Fruit fly (Drosophila melanogaster) whole organism, prepupa: ENCODE measurements around the gene CG8915.
A peak's percentile ranks its signal among the peaks of the same experiment; 100 is the strongest.

Experiments
- Blimp-1 ChIP-seq: fragments of 200-800 bp; sonication (Bioruptor generic); optimal IDR thresholded peaks from 3 replicates; lab custom pipeline; 2017; ENCODE audit warnings: missing biosample characterization, missing genetic modification characterization, mild to moderate bottlenecking, moderate library complexity, missing genetic modification reagents
- CG10669 ChIP-seq: fragments of 200-800 bp; sonication (Bioruptor generic); optimal IDR thresholded peaks from 3 replicates; lab custom pipeline; 2018; ENCODE audit warnings: missing biosample characterization, mild to moderate bottlenecking, missing genetic modification characterization, moderate library complexity
- CG11294 ChIP-seq: fragments of 200-800 bp; sonication (Bioruptor generic); IDR thresholded peaks from 2 replicates; pipeline ENCODE4 v1.3.6; 2022; ENCODE audit warnings: missing biosample characterization, missing genetic modification characterization
- CG11902 ChIP-seq: fragments of 200-800 bp; sonication (Bioruptor generic); optimal IDR thresholded peaks from 3 replicates; lab custom pipeline; 2016; ENCODE audit warnings: missing biosample characterization, missing genetic modification characterization
- CG15336 ChIP-seq: fragments of 200-800 bp; sonication (Bioruptor generic); IDR thresholded peaks from 2 replicates; pipeline ENCODE4 v1.3.6; 2022; ENCODE audit warnings: missing biosample characterization, missing genetic modification characterization
- CG1621 ChIP-seq: fragments of 200-800 bp; sonication (Bioruptor generic); optimal IDR thresholded peaks from 3 replicates; lab custom pipeline; 2018; ENCODE audit warnings: missing biosample characterization, mild to moderate bottlenecking, missing genetic modification characterization
- CG16779 ChIP-seq: fragments of 200-800 bp; sonication (Bioruptor generic); optimal IDR thresholded peaks from 3 replicates; lab custom pipeline; 2017; ENCODE audit warnings: missing biosample characterization, mild to moderate bottlenecking, missing genetic modification characterization
- CG3032 ChIP-seq: fragments of 200-800 bp; optimal IDR thresholded peaks from 2 replicates; lab custom pipeline; 2019; ENCODE audit warnings: missing biosample characterization, mild to moderate bottlenecking, missing genetic modification characterization, moderate library complexity
- CG32006 ChIP-seq: fragments of 200-800 bp; sonication (Bioruptor generic); optimal IDR thresholded peaks from 3 replicates; lab custom pipeline; 2017; ENCODE audit warnings: missing biosample characterization, mild to moderate bottlenecking, missing genetic modification characterization
- CG34406 ChIP-seq: fragments of 200-800 bp; sonication (Bioruptor generic); optimal IDR thresholded peaks from 3 replicates; lab custom pipeline; 2016; ENCODE audit warnings: missing biosample characterization, missing genetic modification characterization
- CG6163 ChIP-seq: fragments of 200-800 bp; sonication (Bioruptor generic); IDR thresholded peaks from 3 replicates; pipeline ENCODE4 v1.3.6; 2022; ENCODE audit warnings: missing biosample characterization, missing genetic modification characterization
- CG6808 ChIP-seq: fragments of 200-800 bp; sonication (Bioruptor generic); optimal IDR thresholded peaks from 3 replicates; lab custom pipeline; 2017; ENCODE audit warnings: missing biosample characterization, missing genetic modification characterization, mild to moderate bottlenecking, moderate library complexity, missing genetic modification reagents
- CG6854 ChIP-seq: fragments of 200-800 bp; sonication (Bioruptor generic); optimal IDR thresholded peaks from 2 replicates; lab custom pipeline; 2017; ENCODE audit warnings: missing biosample characterization, mild to moderate bottlenecking, missing genetic modification characterization
- CG7368 ChIP-seq: fragments of 200-800 bp; sonication (Bioruptor generic); optimal IDR thresholded peaks from 3 replicates; lab custom pipeline; 2016; ENCODE audit warnings: missing biosample characterization, missing genetic modification characterization
- CG8119 ChIP-seq: fragments of 200-800 bp; sonication (Bioruptor generic); IDR thresholded peaks from 3 replicates; pipeline ENCODE4 v1.3.6; 2022; ENCODE audit warnings: missing biosample characterization, missing genetic modification characterization
- CG8319 ChIP-seq: fragments of 200-800 bp; sonication (Bioruptor generic); optimal IDR thresholded peaks from 3 replicates; lab custom pipeline; 2016; ENCODE audit warnings: missing biosample characterization, missing genetic modification characterization
- CG8632 ChIP-seq: fragments of 200-800 bp; sonication (Bioruptor generic); optimal IDR thresholded peaks from 3 replicates; lab custom pipeline; 2016; ENCODE audit warnings: missing biosample characterization, missing genetic modification characterization
- Eip78C ChIP-seq: fragments of 200-800 bp; sonication (Bioruptor generic); peaks from one replicate; lab custom pipeline; 2016; ENCODE audit warnings: missing biosample characterization, missing genetic modification characterization
- Eip93F ChIP-seq: fragments of 200-800 bp; sonication (Bioruptor generic); optimal IDR thresholded peaks from 2 replicates; lab custom pipeline; 2016; ENCODE audit warnings: missing biosample characterization, mild to moderate bottlenecking, missing genetic modification characterization
- Ets96B ChIP-seq: fragments of 200-800 bp; optimal IDR thresholded peaks from 2 replicates; lab custom pipeline; 2019; ENCODE audit warnings: missing biosample characterization, mild to moderate bottlenecking, missing genetic modification characterization, moderate library complexity
- Gug ChIP-seq: fragments of 200-800 bp; sonication (Bioruptor generic); IDR thresholded peaks from 2 replicates; pipeline ENCODE4 v1.3.6; 2022; ENCODE audit warnings: missing biosample characterization, missing genetic modification characterization
- Hr38 ChIP-seq: sonication (Bioruptor generic); optimal IDR thresholded peaks from 2 replicates; lab custom pipeline; 2016; ENCODE audit warnings: missing biosample characterization, missing genetic modification characterization
- Hr39 ChIP-seq: fragments of 200-800 bp; sonication (Bioruptor generic); optimal IDR thresholded peaks from 2 replicates; lab custom pipeline; 2016; ENCODE audit warnings: missing biosample characterization, missing genetic modification characterization
- Hr4 ChIP-seq: fragments of 200-800 bp; sonication (Bioruptor generic); optimal IDR thresholded peaks from 3 replicates; lab custom pipeline; 2016; ENCODE audit warnings: missing biosample characterization, missing genetic modification characterization
- Lpt ChIP-seq: fragments of 200-800 bp; sonication (Bioruptor generic); optimal IDR thresholded peaks from 3 replicates; lab custom pipeline; 2016; ENCODE audit warnings: missing biosample characterization, missing genetic modification characterization
- Met ChIP-seq: fragments of 200-800 bp; sonication (Bioruptor generic); optimal IDR thresholded peaks from 3 replicates; lab custom pipeline; 2016; ENCODE audit warnings: missing biosample characterization, missing genetic modification characterization
- OdsH ChIP-seq: fragments of 200-800 bp; sonication (Bioruptor generic); optimal IDR thresholded peaks from 3 replicates; lab custom pipeline; 2016; ENCODE audit warnings: missing biosample characterization, missing genetic modification characterization
- Smox ChIP-seq: fragments of 200-800 bp; sonication (Bioruptor generic); optimal IDR thresholded peaks from 3 replicates; lab custom pipeline; 2016; ENCODE audit warnings: missing biosample characterization, missing genetic modification characterization
- Sox14 ChIP-seq: fragments of 200-800 bp; sonication (Bioruptor generic); optimal IDR thresholded peaks from 3 replicates; lab custom pipeline; 2016; ENCODE audit warnings: missing biosample characterization, missing genetic modification characterization
- Sox15 ChIP-seq: fragments of 200-800 bp; sonication (Bioruptor generic); optimal IDR thresholded peaks from 3 replicates; lab custom pipeline; 2016; ENCODE audit warnings: missing biosample characterization, missing genetic modification characterization
- achi ChIP-seq: fragments of 200-800 bp; sonication (Bioruptor generic); optimal IDR thresholded peaks from 3 replicates; lab custom pipeline; 2016; ENCODE audit warnings: missing biosample characterization, missing genetic modification characterization
- acj6 ChIP-seq: fragments of 200-800 bp; sonication (Bioruptor generic); optimal IDR thresholded peaks from 3 replicates; lab custom pipeline; 2016; ENCODE audit warnings: missing biosample characterization, missing genetic modification characterization
- cyc ChIP-seq: fragments of 200-800 bp; sonication (Bioruptor generic); optimal IDR thresholded peaks from 3 replicates; lab custom pipeline; 2016; ENCODE audit warnings: missing biosample characterization, missing genetic modification characterization
- dsx ChIP-seq: fragments of 200-800 bp; optimal IDR thresholded peaks from 3 replicates; lab custom pipeline; 2019; ENCODE audit warnings: missing biosample characterization, mild to moderate bottlenecking, missing genetic modification characterization, moderate library complexity; ENCODE audit not compliant: poor library complexity, severe bottlenecking
- eg ChIP-seq: fragments of 200-800 bp; sonication (Bioruptor generic); IDR thresholded peaks from 3 replicates; pipeline ENCODE4 v1.3.6; 2022; ENCODE audit warnings: missing biosample characterization, missing genetic modification characterization
- esn ChIP-seq: fragments of 200-800 bp; sonication (Bioruptor generic); optimal IDR thresholded peaks from 2 replicates; lab custom pipeline; 2016; ENCODE audit warnings: missing biosample characterization, mild to moderate bottlenecking, missing genetic modification characterization, moderate library complexity
- fd59A ChIP-seq: fragments of 200-800 bp; sonication (Bioruptor generic); optimal IDR thresholded peaks from 2 replicates; lab custom pipeline; 2017; ENCODE audit warnings: missing biosample characterization, mild to moderate bottlenecking, missing genetic modification characterization, missing genetic modification reagents
- fkh ChIP-seq: fragments of 200-800 bp; sonication (Bioruptor generic); optimal IDR thresholded peaks from 3 replicates; lab custom pipeline; 2017; ENCODE audit warnings: missing biosample characterization, mild to moderate bottlenecking, missing genetic modification characterization, moderate library complexity
- lz ChIP-seq: fragments of 200-800 bp; sonication (Bioruptor generic); optimal IDR thresholded peaks from 3 replicates; lab custom pipeline; 2016; ENCODE audit warnings: missing biosample characterization, missing genetic modification characterization
- pdm3 ChIP-seq: fragments of 200-800 bp; sonication (Bioruptor generic); optimal IDR thresholded peaks from 3 replicates; lab custom pipeline; 2016; ENCODE audit warnings: missing biosample characterization, missing genetic modification characterization
- salr ChIP-seq, 2 experiments: fragments of 200-800 bp; sonication (Bioruptor generic); optimal IDR thresholded peaks; 3 replicates each; lab custom pipeline; 2016 to 2018; ENCODE audit warnings: missing biosample characterization in 2 of 2, missing genetic modification characterization in 2 of 2, mild to moderate bottlenecking in 1 of 2
- spab ChIP-seq: fragments of 200-800 bp; sonication (Bioruptor generic); optimal IDR thresholded peaks from 2 replicates; lab custom pipeline; 2017; ENCODE audit warnings: missing biosample characterization, mild to moderate bottlenecking, missing genetic modification characterization, missing genetic modification reagents
- ss ChIP-seq, 2 experiments: fragments of 200-800 bp; sonication (Bioruptor generic); optimal IDR thresholded peaks; 2 replicates in 1 of 2; 3 replicates in 1 of 2; lab custom pipeline; 2017 to 2018; ENCODE audit warnings: mild to moderate bottlenecking in 2 of 2, missing biosample characterization in 2 of 2, missing genetic modification characterization in 2 of 2, moderate library complexity in 1 of 2
- svp ChIP-seq: fragments of 200-800 bp; sonication (Bioruptor generic); peaks from one replicate; lab custom pipeline; 2016; ENCODE audit warnings: missing biosample characterization, missing genetic modification characterization
- topi ChIP-seq: fragments of 200-800 bp; sonication (Bioruptor generic); optimal IDR thresholded peaks from 3 replicates; lab custom pipeline; 2016; ENCODE audit warnings: missing biosample characterization, missing genetic modification characterization
- vri ChIP-seq: fragments of 200-800 bp; sonication (Bioruptor generic); optimal IDR thresholded peaks from 3 replicates; lab custom pipeline; 2016; ENCODE audit warnings: missing biosample characterization, mild to moderate bottlenecking, missing genetic modification characterization

Gene CG8915

dm6 chrX:17244854-17245253, at the start of gene CG8915:
CG8915 (minus strand) TSS chrX:17245001.
- TF ChIP-seq Eip78C (GFP tag; lab: Kevin White, UChicago), result peak; percentile 46
- no peak for TF ChIP-seq Sox15

- TF ChIP-seq svp (GFP tag; lab: Kevin White, UChicago), result peak; percentile 87
- no peak for TF ChIP-seq CG8119 (GFP tag; lab: Robert Waterston, UW)
- peak; percentile 52 for TF ChIP-seq vri (GFP tag; lab: Kevin White, UChicago)
- peak; percentile 77 for TF ChIP-seq fkh
Measured at dm6 chrX:17294169-17294833, 49.5 kb upstream of the CG8915 start.

dm6 chrX:17293385-17293784, 48.6 kb upstream of the CG8915 start:
- TF ChIP-seq dsx (GFP tag; lab: Kevin White, UChicago) (no peak), acj6 (GFP tag; lab: Kevin White, UChicago) (peak; percentile 24), CG6808 (GFP tag; lab: Kevin White, UChicago) (no peak), achi (GFP tag; lab: Kevin White, UChicago) (peak; percentile 9), fkh (peak; percentile 30), salr (GFP tag; optimal IDR thresholded peaks at IDR 0.05; lab: Kevin White, UChicago) (peak in 1 of 2 experiments; percentile 10), CG1621 (tag; lab: Kevin White, UChicago) (no peak), fd59A (GFP tag; lab: Kevin White, UChicago) (no peak), Sox15 (no peak), lz (GFP tag; lab: Kevin White, UChicago) (no peak), Eip93F (GFP tag; lab: Kevin White, UChicago) (no peak), spab (no peak), eg (GFP tag; lab: Robert Waterston, UW) (peak; percentile 52; the same call in 1 of the 3 replicates), CG8632 (GFP tag; lab: Kevin White, UChicago) (no peak), svp (GFP tag; lab: Kevin White, UChicago) (no peak), Hr39 (GFP tag; lab: Kevin White, UChicago) (no peak), CG6854 (no peak), Blimp-1 (no peak), CG16779 (tag; lab: Kevin White, UChicago) (no peak), CG34406 (GFP tag; lab: Kevin White, UChicago) (peak; percentile 36), OdsH (GFP tag; lab: Kevin White, UChicago) (peak; percentile 20), pdm3 (GFP tag; lab: Kevin White, UChicago) (peak; percentile 4), CG15336 (GFP tag; lab: Robert Waterston, UW) (peak; percentile 38; the same call in 1 of the 2 replicates), Hr38 (no peak), CG6163 (peak; percentile 21; the same call in 1 of the 3 replicates), esn (GFP tag; lab: Kevin White, UChicago) (peak; percentile 40), CG8119 (GFP tag; lab: Robert Waterston, UW) (no peak), CG11902 (GFP tag; lab: Kevin White, UChicago) (no peak), Hr4 (GFP tag; lab: Kevin White, UChicago) (no peak), Sox14 (GFP tag; lab: Kevin White, UChicago) (no peak), CG11294 (GFP tag; lab: Robert Waterston, UW) (no peak), CG10669 (peak; percentile 8), ss (GFP tag; optimal IDR thresholded peaks at IDR 0.05; lab: Kevin White, UChicago) (no peak), Smox (GFP tag; lab: Kevin White, UChicago) (no peak), Met (GFP tag; lab: Kevin White, UChicago) (no peak), CG7368 (GFP tag; lab: Kevin White, UChicago) (no peak), topi (GFP tag; lab: Kevin White, UChicago) (peak; percentile 24), cyc (GFP tag; lab: Kevin White, UChicago) (no peak), CG8319 (GFP tag; lab: Kevin White, UChicago) (no peak), vri (GFP tag; lab: Kevin White, UChicago) (no peak), Eip78C (GFP tag; lab: Kevin White, UChicago) (peak; percentile 78), Ets96B (tag; lab: Kevin White, UChicago) (peak; percentile 15), Gug (no peak), CG32006 (GFP tag; lab: Kevin White, UChicago) (peak; percentile 25), CG3032 (tag; lab: Kevin White, UChicago) (peak; percentile 30), Lpt (no peak)
